Fruit fly (Drosophila melanogaster): ENCODE results near the gene Es2.

Gene Es2

DNA sequence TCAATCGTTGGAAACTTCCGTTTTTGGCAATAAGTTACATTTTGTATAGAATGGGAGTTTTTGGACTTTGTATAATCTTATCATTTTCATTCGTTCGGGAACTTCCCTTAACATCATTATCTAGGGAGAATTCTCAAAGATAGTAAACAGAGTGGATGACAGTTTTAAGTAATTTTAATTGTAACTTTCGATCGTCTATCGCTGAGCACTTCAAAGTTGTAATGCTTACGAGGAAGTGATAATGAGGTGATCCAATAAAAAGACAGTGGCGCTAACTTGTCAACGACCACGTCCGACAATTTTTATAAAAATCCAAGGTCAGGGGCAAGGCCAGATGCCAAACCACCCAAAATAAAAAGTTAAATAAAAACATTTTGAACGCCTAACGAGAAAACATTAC lies 35.1 kb downstream of the Es2 start:
- TF ChIP-seq psq (optimal IDR thresholded peaks at IDR 0.05): no peak
- no peak for TF ChIP-seq CG8478 (optimal IDR thresholded peaks at IDR 0.05)
- TF ChIP-seq EcR (GFP tag; optimal IDR thresholded peaks at IDR 0.05): no peak
- TF ChIP-seq pan (optimal IDR thresholded peaks at IDR 0.05): no peak
- TF ChIP-seq usp (GFP tag; optimal IDR thresholded peaks at IDR 0.05): no peak
- TF ChIP-seq Dll (optimal IDR thresholded peaks at IDR 0.05): no peak

DNA sequence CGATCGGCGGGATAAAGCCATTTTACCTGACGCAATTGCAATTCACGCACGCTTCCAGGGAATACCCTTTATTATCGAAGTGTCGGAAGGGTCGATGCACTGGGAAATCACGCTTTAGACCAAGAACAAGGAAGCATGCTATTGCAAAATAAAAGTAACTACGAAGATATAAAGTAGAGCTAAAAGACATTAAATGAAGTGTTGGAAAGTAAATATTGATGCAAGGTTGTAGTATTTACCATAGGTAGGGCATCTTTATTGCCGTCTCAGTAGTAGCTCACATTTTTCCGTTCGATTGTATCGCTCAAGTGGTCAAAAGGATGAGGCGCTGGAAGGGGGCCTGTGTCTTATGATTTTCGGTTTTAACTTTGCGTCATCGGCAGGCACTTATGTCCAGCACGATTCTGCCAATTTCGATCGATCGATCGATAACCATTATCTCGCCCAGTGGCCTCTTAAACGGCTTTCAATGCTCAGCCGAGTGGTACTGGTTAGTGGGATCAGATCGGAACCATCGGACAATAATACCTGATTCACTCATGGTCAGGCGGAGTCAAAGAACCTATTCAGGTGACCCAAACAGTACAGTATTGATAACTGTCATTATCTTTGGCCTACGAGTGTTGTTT lies 36.4 kb downstream of the Es2 start:
- TF ChIP-seq usp (GFP tag; optimal IDR thresholded peaks at IDR 0.05) (no peak), psq (optimal IDR thresholded peaks at IDR 0.05) (no peak), EcR (GFP tag; optimal IDR thresholded peaks at IDR 0.05) (no peak), CG8478 (optimal IDR thresholded peaks at IDR 0.05) (no peak), pan (optimal IDR thresholded peaks at IDR 0.05) (no peak), Dll (optimal IDR thresholded peaks at IDR 0.05) (no peak)

dm6 chrX:8499151-8499550 lies 37.9 kb downstream of the Es2 start:
- TF ChIP-seq EcR (GFP tag; optimal IDR thresholded peaks at IDR 0.05) (no peak), Dll (optimal IDR thresholded peaks at IDR 0.05) (no peak), pan (optimal IDR thresholded peaks at IDR 0.05) (no peak), usp (GFP tag; optimal IDR thresholded peaks at IDR 0.05) (no peak), psq (optimal IDR thresholded peaks at IDR 0.05) (no peak), CG8478 (optimal IDR thresholded peaks at IDR 0.05) (no peak)

DNA sequence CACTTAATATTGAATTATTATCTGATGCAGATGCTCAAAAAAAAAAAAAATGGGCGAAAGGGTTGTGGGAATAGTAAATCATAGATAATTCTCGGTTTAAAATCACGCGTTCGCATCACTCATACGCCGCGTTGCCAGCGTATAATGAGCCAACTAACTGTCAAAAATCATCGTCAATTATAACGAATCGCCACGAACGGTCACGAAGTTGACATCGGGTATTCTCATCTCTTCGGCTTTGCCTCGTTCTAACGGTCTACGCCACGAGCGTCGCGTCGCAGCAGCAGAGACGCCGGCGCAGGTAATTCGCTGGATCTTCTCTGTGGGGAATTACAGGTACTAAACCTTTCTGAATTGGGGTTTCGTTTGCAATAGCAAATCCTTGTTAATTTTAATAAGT lies 40.1 kb downstream of the Es2 start:
- no peak for TF ChIP-seq usp (GFP tag; optimal IDR thresholded peaks at IDR 0.05)
- no peak for TF ChIP-seq pan (optimal IDR thresholded peaks at IDR 0.05)
- TF ChIP-seq Dll (optimal IDR thresholded peaks at IDR 0.05): no peak
- TF ChIP-seq psq (optimal IDR thresholded peaks at IDR 0.05): no peak
- no peak for TF ChIP-seq CG8478 (optimal IDR thresholded peaks at IDR 0.05)
- no peak for TF ChIP-seq EcR (GFP tag; optimal IDR thresholded peaks at IDR 0.05)

DNA sequence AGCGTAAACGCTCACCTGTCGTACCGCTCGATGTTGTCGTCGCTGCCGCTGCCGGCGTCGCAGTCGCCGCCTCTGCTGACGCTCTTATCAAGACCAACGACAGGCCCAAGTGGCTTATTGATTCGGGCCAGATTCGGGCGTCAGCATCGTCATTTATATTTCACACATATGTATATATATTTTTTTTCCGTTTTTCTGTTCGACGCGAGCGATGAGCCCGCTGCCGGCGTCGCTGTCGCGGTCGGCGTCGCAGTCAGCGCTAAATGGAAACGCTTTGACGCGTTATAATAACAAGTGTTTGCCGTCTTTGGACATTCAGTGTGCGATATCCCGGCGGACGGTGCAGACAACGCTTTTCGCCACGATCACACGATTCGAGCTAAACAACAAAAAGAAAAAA lies 40.8 kb downstream of the Es2 start:
- TF ChIP-seq pan (optimal IDR thresholded peaks at IDR 0.05) (no peak), EcR (GFP tag; optimal IDR thresholded peaks at IDR 0.05) (no peak), usp (GFP tag; optimal IDR thresholded peaks at IDR 0.05) (no peak), CG8478 (optimal IDR thresholded peaks at IDR 0.05) (no peak), psq (optimal IDR thresholded peaks at IDR 0.05) (no peak), Dll (optimal IDR thresholded peaks at IDR 0.05) (no peak)

DNA sequence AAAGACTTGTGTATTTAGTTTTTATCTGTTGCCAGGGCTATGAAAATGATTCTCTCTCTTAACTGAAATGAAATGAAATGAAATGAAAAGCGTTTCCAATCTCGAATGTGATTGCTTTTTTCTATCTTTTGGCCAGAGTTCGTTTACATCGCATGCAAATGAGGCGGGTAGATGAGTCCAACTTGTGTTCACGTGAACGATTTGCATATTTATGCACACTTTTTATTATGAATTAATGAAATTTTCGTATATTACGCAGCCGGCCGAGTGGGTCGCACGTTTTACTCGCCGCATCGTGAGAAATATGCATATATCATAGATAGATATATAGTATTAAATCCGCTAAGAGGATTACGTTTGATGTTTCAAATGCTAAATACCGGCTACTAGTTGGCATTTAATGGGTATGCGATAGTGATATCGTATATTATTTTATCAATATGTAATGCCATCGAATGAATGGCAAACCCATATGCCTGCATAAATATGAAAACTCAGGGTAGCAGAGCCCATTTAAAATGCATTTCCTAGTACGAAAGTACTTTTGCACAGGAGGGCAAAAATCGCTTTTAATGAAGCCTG lies 43.8 kb downstream of the Es2 start:
- no peak for TF ChIP-seq Dll (optimal IDR thresholded peaks at IDR 0.05)
- no peak for TF ChIP-seq CG8478 (optimal IDR thresholded peaks at IDR 0.05)
- no peak for TF ChIP-seq psq (optimal IDR thresholded peaks at IDR 0.05)
- no peak for TF ChIP-seq pan (optimal IDR thresholded peaks at IDR 0.05)
- no peak for TF ChIP-seq usp (GFP tag; optimal IDR thresholded peaks at IDR 0.05)
- no peak for TF ChIP-seq EcR (GFP tag; optimal IDR thresholded peaks at IDR 0.05)

- no peak for TF ChIP-seq CG8478 (optimal IDR thresholded peaks at IDR 0.05)
- TF ChIP-seq usp (GFP tag; optimal IDR thresholded peaks at IDR 0.05): no peak
- no peak for TF ChIP-seq psq (optimal IDR thresholded peaks at IDR 0.05)
- TF ChIP-seq EcR (GFP tag; optimal IDR thresholded peaks at IDR 0.05): no peak
- no peak for TF ChIP-seq pan (optimal IDR thresholded peaks at IDR 0.05)
- no peak for TF ChIP-seq Dll (optimal IDR thresholded peaks at IDR 0.05)
These were observed 49.5 kb downstream of the Es2 start for dm6 chrX:8510731-8511130.

DNA sequence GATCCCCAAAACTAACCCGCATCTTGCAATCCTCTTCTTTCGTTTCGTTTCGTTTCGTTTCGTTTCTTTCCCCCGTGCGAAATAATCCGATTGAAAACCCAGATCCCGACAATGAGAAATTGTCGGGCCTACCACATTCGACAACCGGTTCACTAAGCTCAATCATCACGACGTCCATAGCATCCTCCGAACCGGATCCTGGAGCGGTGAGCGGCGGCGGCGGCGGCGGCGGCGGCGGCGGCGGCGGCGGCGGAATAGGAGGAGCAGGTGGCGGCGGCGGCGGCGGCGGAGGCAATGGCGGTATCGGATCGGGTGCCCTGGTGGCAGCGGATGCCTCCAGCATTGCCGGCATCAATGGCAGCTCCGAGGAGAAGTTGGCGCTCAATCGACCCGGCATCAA lies 51.0 kb downstream of the Es2 start:
- no peak for TF ChIP-seq Dll (optimal IDR thresholded peaks at IDR 0.05)
- TF ChIP-seq pan (optimal IDR thresholded peaks at IDR 0.05): no peak
- TF ChIP-seq CG8478 (optimal IDR thresholded peaks at IDR 0.05): no peak
- TF ChIP-seq psq (optimal IDR thresholded peaks at IDR 0.05): no peak
- TF ChIP-seq usp (GFP tag; optimal IDR thresholded peaks at IDR 0.05): no peak
- no peak for TF ChIP-seq EcR (GFP tag; optimal IDR thresholded peaks at IDR 0.05)
